Worm (Caenorhabditis elegans): ENCODE results near the gene F54C8.6.
A peak's percentile ranks its signal among the peaks of the same experiment; 100 is the strongest.

Gene F54C8.6

ce11 chrIII:9467095-9467494 lies 17.4 kb upstream of the F54C8.6 start, which contains the start of gene baf-1 (continued):
- peak; percentile 20 for TF ChIP-seq efl-1 (GFP tag; optimal IDR thresholded peaks at IDR 0.05)
- TF ChIP-seq pha-4 (tag; optimal IDR thresholded peaks at IDR 0.05): no peak
- peak; percentile 10 for TF ChIP-seq atf-7 (tag; optimal IDR thresholded peaks at IDR 0.05)
- TF ChIP-seq snpc-1.3 (tag; optimal IDR thresholded peaks at IDR 0.05; ENCODE audit: insufficient read depth): peak; percentile 15
- TF ChIP-seq cebp-2 (GFP tag; IDR thresholded peaks at IDR 0.05): no peak
- TF ChIP-seq hsf-1 (GFP tag; IDR thresholded peaks at IDR 0.05): peak; percentile 41; the same call in 1 of the 2 replicates
- TF ChIP-seq snpc-4 (GFP tag; optimal IDR thresholded peaks at IDR 0.05): no peak
- TF ChIP-seq snpc-4 (tag; optimal IDR thresholded peaks at IDR 0.05): peak in 2 of 4 experiments; percentile 38 to 41
- TF ChIP-seq tbp1 (GFP tag; optimal IDR thresholded peaks at IDR 0.05): peak; percentile 50
- no peak for TF ChIP-seq C17E4.6 (GFP tag; IDR thresholded peaks at IDR 0.05)
- no peak for TF ChIP-seq let-526 (GFP tag; IDR thresholded peaks at IDR 0.05)
- TF ChIP-seq snpc-1.1 (tag; optimal IDR thresholded peaks at IDR 0.05; ENCODE audit: insufficient read depth): no peak
- peak; percentile 21; the same call in 1 of the 2 replicates for TF ChIP-seq cebp-1 (GFP tag; IDR thresholded peaks at IDR 0.05)
- peak; percentile 92 for TF ChIP-seq cebp-1 (tag; optimal IDR thresholded peaks at IDR 0.05)
- no peak for TF ChIP-seq nhr-90 (tag; optimal IDR thresholded peaks at IDR 0.05)
- TF ChIP-seq zim-3 (tag; optimal IDR thresholded peaks at IDR 0.05): no peak
- no peak for TF ChIP-seq F23B12.7 (tag; optimal IDR thresholded peaks at IDR 0.05; ENCODE audit: insufficient read depth)
- no peak; the same call in 1 of the 2 replicates for TF ChIP-seq Y53G8AR.9 (GFP tag; conservative IDR thresholded peaks at IDR 0.05)
- no peak for TF ChIP-seq chd-7 (tag; optimal IDR thresholded peaks at IDR 0.05)
- TF ChIP-seq nfya-1 (tag; optimal IDR thresholded peaks at IDR 0.05; ENCODE audit: borderline replicate concordance, insufficient read depth): no peak
- peak; percentile 43; the same call in 1 of the 2 replicates for TF ChIP-seq ceh-91 (GFP tag; IDR thresholded peaks at IDR 0.05)
- TF ChIP-seq F49E8.2 (tag; optimal IDR thresholded peaks at IDR 0.05; ENCODE audit: insufficient read depth): peak; percentile 20
- peak; percentile 60; the same call in 1 of the 2 replicates for TF ChIP-seq K11D2.4 (GFP tag; IDR thresholded peaks at IDR 0.05)
- no peak for TF ChIP-seq him-1 (tag; optimal IDR thresholded peaks at IDR 0.05)
- no peak for TF ChIP-seq egrh-3 (GFP tag; IDR thresholded peaks at IDR 0.05)
- peak; percentile 81 for TF ChIP-seq attf-5 (GFP tag; optimal IDR thresholded peaks at IDR 0.05)
- TF ChIP-seq B0336.3 (GFP tag; IDR thresholded peaks at IDR 0.05): 0 out of 2 replicates have a peak, but pooled peaks have one; percentile 37
- no peak for TF ChIP-seq madf-10 (tag; optimal IDR thresholded peaks at IDR 0.05)
- TF ChIP-seq lag-1 (GFP tag; IDR thresholded peaks at IDR 0.05): no peak
- TF ChIP-seq lsl-1 (GFP tag; optimal IDR thresholded peaks at IDR 0.05): peak; percentile 44
- TF ChIP-seq ets-4 (GFP tag; optimal IDR thresholded peaks at IDR 0.05): no peak
- TF ChIP-seq Y79H2A.3 (GFP tag; conservative IDR thresholded peaks at IDR 0.05): no peak
- TF ChIP-seq ztf-28 (GFP tag; IDR thresholded peaks at IDR 0.05): no peak
- TF ChIP-seq tbx-9 (tag; optimal IDR thresholded peaks at IDR 0.05; ENCODE audit: borderline replicate concordance): no peak
- TF ChIP-seq aptf-2 (GFP tag; conservative IDR thresholded peaks at IDR 0.05): no peak
- no peak for TF ChIP-seq F55B11.4 (tag; optimal IDR thresholded peaks at IDR 0.05; ENCODE audit: borderline replicate concordance, insufficient read depth)
- 0 out of 2 replicates have a peak, but pooled peaks have one; percentile 15 for TF ChIP-seq madf-8 (GFP tag; conservative IDR thresholded peaks at IDR 0.05)
- TF ChIP-seq lsy-27 (tag; optimal IDR thresholded peaks at IDR 0.05; ENCODE audit: borderline replicate concordance, insufficient read depth): no peak
- TF ChIP-seq ccch-3 (GFP tag; optimal IDR thresholded peaks at IDR 0.05): no peak
- TF ChIP-seq nfya-2 (GFP tag; IDR thresholded peaks at IDR 0.05): no peak
- TF ChIP-seq nhr-80 (tag; optimal IDR thresholded peaks at IDR 0.05): peak; percentile 40
- TF ChIP-seq T07F8.4 (tag; optimal IDR thresholded peaks at IDR 0.05): no peak
- no peak for TF ChIP-seq let-607 (tag; optimal IDR thresholded peaks at IDR 0.05)
- no peak for TF ChIP-seq ceh-100 (GFP tag; IDR thresholded peaks at IDR 0.05)
- no peak for TF ChIP-seq dpl-1 (GFP tag; optimal IDR thresholded peaks at IDR 0.05)
- TF ChIP-seq aptf-3 (GFP tag; IDR thresholded peaks at IDR 0.05): no peak
- TF ChIP-seq Y67H2A.10 (GFP tag; conservative IDR thresholded peaks at IDR 0.05): no peak
